Fruit fly (Drosophila melanogaster): ENCODE results near the gene Pex2.
A peak's percentile ranks its signal among the peaks of the same experiment; 100 is the strongest.

- no peak for TF ChIP-seq CG4496 (GFP tag; IDR thresholded peaks at IDR 0.05)
- TF ChIP-seq CG12605 (GFP tag; IDR thresholded peaks at IDR 0.05): no peak
- no peak for TF ChIP-seq Pif1A (GFP tag; optimal IDR thresholded peaks at IDR 0.05)
- no peak for TF ChIP-seq EcR (GFP tag; optimal IDR thresholded peaks at IDR 0.05)
- TF ChIP-seq rn (GFP tag; IDR thresholded peaks at IDR 0.05): no peak
- peak; percentile 43 for TF ChIP-seq CG9948 (tag; optimal IDR thresholded peaks at IDR 0.05)
- TF ChIP-seq CG17806 (tag; optimal IDR thresholded peaks at IDR 0.05): peak; percentile 33
- no peak for TF ChIP-seq Ets98B (GFP tag; IDR thresholded peaks at IDR 0.05)
- peak; percentile 69 for TF ChIP-seq CG15710 (tag; optimal IDR thresholded peaks at IDR 0.05)
Observed at dm6 chr3L:8308891-8309352, 29.9 kb upstream of the Pex2 start, which contains the start of gene BI-1.
